Worm (Caenorhabditis elegans) whole organism, L3 larva: Measurements from ENCODE around the gene Y51A2A.12.

Experiments used
- R02D3.7 ChIP-seq: fragments of 150-350 bp; optimal IDR thresholded peaks from 2 replicates; lab custom pipeline; 2014; ENCODE audit warnings: missing biosample characterization, missing genetic modification characterization
- ZK546.5 ChIP-seq: sonication (generic microtip); optimal IDR thresholded peaks from 2 replicates; lab custom pipeline; 2017; ENCODE audit warnings: missing biosample characterization, missing genetic modification characterization
- aly-2 ChIP-seq: fragments of 150-350 bp; optimal IDR thresholded peaks from 2 replicates; lab custom pipeline; 2014; ENCODE audit warnings: missing biosample characterization, missing genetic modification characterization
- ama-1 ChIP-seq: fragments of 150-350 bp; optimal IDR thresholded peaks from 2 replicates; lab custom pipeline; 2018
- ceh-28 ChIP-seq: fragments of 150-350 bp; optimal IDR thresholded peaks from 2 replicates; lab custom pipeline; 2014; ENCODE audit warnings: missing biosample characterization, missing genetic modification reagents, missing genetic modification characterization
- ceh-82 ChIP-seq: fragments of 150-350 bp; optimal IDR thresholded peaks from 2 replicates; lab custom pipeline; 2014; ENCODE audit warnings: missing biosample characterization, missing genetic modification characterization
- ceh-9 ChIP-seq: sonication (generic microtip); optimal IDR thresholded peaks from 2 replicates; lab custom pipeline; 2018; ENCODE audit warnings: missing biosample characterization, missing genetic modification characterization
- daf-12 ChIP-seq: fragments of 150-350 bp; optimal IDR thresholded peaks from 2 replicates; lab custom pipeline; 2014; ENCODE audit warnings: missing biosample characterization, missing genetic modification reagents, missing genetic modification characterization
- egl-27 ChIP-seq: sonication (generic microtip); optimal IDR thresholded peaks from 4 replicates; lab custom pipeline; 2017; ENCODE audit warnings: missing biosample characterization, missing genetic modification reagents, missing genetic modification characterization
- egl-5 ChIP-seq: fragments of 150-350 bp; optimal IDR thresholded peaks from 2 replicates; lab custom pipeline; 2017; ENCODE audit warnings: missing biosample characterization, missing genetic modification reagents, missing genetic modification characterization, inconsistent platforms
- elt-1 ChIP-seq: fragments of 150-350 bp; optimal IDR thresholded peaks from 2 replicates; lab custom pipeline; 2014; ENCODE audit warnings: missing biosample characterization, missing genetic modification characterization
- elt-2 ChIP-seq: sonication (generic microtip); optimal IDR thresholded peaks from 2 replicates; lab custom pipeline; 2016; ENCODE audit warnings: missing genetic modification reagents, mild to moderate bottlenecking, missing genetic modification characterization, missing compliant biosample characterization
- eor-1 ChIP-seq, 2 experiments: fragments of 150-350 bp; optimal IDR thresholded peaks; 2 replicates each; lab custom pipeline; 2014 to 2018; ENCODE audit warnings: missing biosample characterization in 2 of 2, missing genetic modification characterization in 2 of 2
- fkh-10 ChIP-seq: sonication (generic microtip); optimal IDR thresholded peaks from 2 replicates; lab custom pipeline; 2017; ENCODE audit warnings: missing biosample characterization, missing genetic modification reagents, missing genetic modification characterization
- fos-1 ChIP-seq: fragments of 150-350 bp; optimal IDR thresholded peaks from 2 replicates; lab custom pipeline; 2014; ENCODE audit warnings: missing biosample characterization, missing genetic modification characterization
- jun-1 ChIP-seq: fragments of 150-350 bp; optimal IDR thresholded peaks from 2 replicates; lab custom pipeline; 2014; ENCODE audit warnings: missing biosample characterization, missing genetic modification reagents, missing genetic modification characterization
- lin-15B ChIP-seq: fragments of 150-350 bp; optimal IDR thresholded peaks from 2 replicates; lab custom pipeline; 2014; ENCODE audit warnings: missing biosample characterization, missing genetic modification characterization
- lin-39 ChIP-seq: fragments of 150-350 bp; optimal IDR thresholded peaks from 2 replicates; lab custom pipeline; 2018; ENCODE audit warnings: missing biosample characterization, missing genetic modification reagents, missing genetic modification characterization
- lsy-12 ChIP-seq: sonication (generic microtip); optimal IDR thresholded peaks from 2 replicates; lab custom pipeline; 2016; ENCODE audit warnings: mild to moderate bottlenecking, missing genetic modification characterization, missing compliant biosample characterization
- mdl-1 ChIP-seq: fragments of 150-350 bp; optimal IDR thresholded peaks from 2 replicates; lab custom pipeline; 2014; ENCODE audit warnings: missing biosample characterization, missing genetic modification characterization
- mml-1 ChIP-seq: fragments of 150-350 bp; sonication (generic microtip); optimal IDR thresholded peaks from 3 replicates; lab custom pipeline; 2014; ENCODE audit warnings: missing biosample characterization, missing genetic modification characterization
- nfya-1 ChIP-seq: sonication (generic microtip); optimal IDR thresholded peaks from 2 replicates; lab custom pipeline; 2017; ENCODE audit warnings: missing genetic modification characterization, mild to moderate bottlenecking, missing compliant biosample characterization, antibody characterized with exemption, moderate library complexity; ENCODE audit not compliant: insufficient read depth
- nhr-23 ChIP-seq: fragments of 150-350 bp; optimal IDR thresholded peaks from 2 replicates; lab custom pipeline; 2014; ENCODE audit warnings: missing biosample characterization, missing genetic modification reagents, missing genetic modification characterization
- nhr-25 ChIP-seq: sonication (generic microtip); optimal IDR thresholded peaks from 2 replicates; lab custom pipeline; 2017; ENCODE audit warnings: missing biosample characterization, missing genetic modification characterization
- nhr-76 ChIP-seq: fragments of 150-350 bp; sonication (generic microtip); optimal IDR thresholded peaks from 5 replicates; lab custom pipeline; 2014; ENCODE audit warnings: missing biosample characterization, missing genetic modification characterization
- nhr-77 ChIP-seq: fragments of 150-350 bp; optimal IDR thresholded peaks from 2 replicates; lab custom pipeline; 2014; ENCODE audit warnings: missing biosample characterization, missing genetic modification characterization
- pha-4 ChIP-seq: fragments of 150-350 bp; optimal IDR thresholded peaks from 2 replicates; lab custom pipeline; 2014; ENCODE audit warnings: missing biosample characterization, missing genetic modification reagents, missing genetic modification characterization
- pqm-1 ChIP-seq: fragments of 150-350 bp; optimal IDR thresholded peaks from 2 replicates; lab custom pipeline; 2017; ENCODE audit warnings: missing biosample characterization, missing genetic modification characterization, inconsistent platforms
- skn-1 ChIP-seq: fragments of 150-350 bp; optimal IDR thresholded peaks from 2 replicates; lab custom pipeline; 2014; ENCODE audit warnings: missing biosample characterization, missing genetic modification characterization
- snpc-4 ChIP-seq: fragments of 150-350 bp; optimal IDR thresholded peaks from 2 replicates; lab custom pipeline; 2014; ENCODE audit warnings: missing biosample characterization, missing genetic modification characterization
- unc-39 ChIP-seq: sonication (generic microtip); optimal IDR thresholded peaks from 4 replicates; lab custom pipeline; 2017; ENCODE audit warnings: missing biosample characterization, missing genetic modification characterization
- unc-62 ChIP-seq: fragments of 150-350 bp; sonication (generic microtip); optimal IDR thresholded peaks from 4 replicates; lab custom pipeline; 2014; ENCODE audit warnings: missing biosample characterization, missing genetic modification reagents, missing genetic modification characterization
- zag-1 ChIP-seq: fragments of 150-350 bp; optimal IDR thresholded peaks from 2 replicates; lab custom pipeline; 2014; ENCODE audit warnings: missing biosample characterization, missing genetic modification characterization
- ztf-11 ChIP-seq: fragments of 150-350 bp; optimal IDR thresholded peaks from 2 replicates; lab custom pipeline; 2014; ENCODE audit warnings: missing biosample characterization, missing genetic modification characterization
- ztf-4 ChIP-seq: fragments of 150-350 bp; optimal IDR thresholded peaks from 2 replicates; lab custom pipeline; 2014; ENCODE audit warnings: missing biosample characterization, missing genetic modification characterization

Gene Y51A2A.12

ce11 chrV:18269885-18270284, 22.5 kb upstream of the Y51A2A.12 start, which contains the start of gene skr-6:
skr-6 (minus strand) TSS chrV:18269985.
- TF ChIP-seq lin-39 (no peak), lin-15B (tag; lab: Kevin White, UChicago) (no peak), egl-27 (tag; lab: Kevin White, UChicago) (no peak), elt-1 (tag; lab: Kevin White, UChicago) (no peak), daf-12 (tag; lab: Kevin White, UChicago) (no peak), ama-1 (lab: Kevin White, UChicago) (no peak), nhr-23 (tag; lab: Kevin White, UChicago) (no peak), R02D3.7 (tag; lab: Kevin White, UChicago) (no peak), unc-39 (tag; lab: Kevin White, UChicago) (no peak), ztf-11 (tag; lab: Kevin White, UChicago) (no peak), mml-1 (tag; lab: Kevin White, UChicago) (no peak)

- TF ChIP-seq nhr-77 (tag; lab: Kevin White, UChicago) (no peak), unc-62 (GFP tag; lab: Kevin White, UChicago) (no peak), fkh-10 (GFP tag; lab: Kevin White, UChicago) (no peak), nhr-25 (tag; lab: Kevin White, UChicago) (no peak), ceh-82 (tag; lab: Kevin White, UChicago) (no peak), R02D3.7 (tag; lab: Kevin White, UChicago) (no peak), nhr-23 (tag; lab: Kevin White, UChicago) (no peak), fos-1 (no peak), egl-5 (tag; lab: Kevin White, UChicago) (no peak), ztf-4 (tag; lab: Kevin White, UChicago) (no peak), daf-12 (tag; lab: Kevin White, UChicago) (no peak), lin-39 (no peak), ceh-28 (no peak), pha-4 (no peak), eor-1 (tag; optimal IDR thresholded peaks at IDR 0.05; lab: Kevin White, UChicago) (no peak), elt-2 (tag; lab: Kevin White, UChicago) (no peak), skn-1 (tag; lab: Kevin White, UChicago) (no peak), mml-1 (tag; lab: Kevin White, UChicago) (no peak)
Observed at ce11 chrV:18270403-18270802, 22.0 kb upstream of the Y51A2A.12 start, which contains the start of gene Y37H2C.4. Y37H2C.4 (plus strand) TSS chrV:18270703.

- TF ChIP-seq mdl-1 (no peak), egl-27 (tag; lab: Kevin White, UChicago) (no peak), elt-1 (tag; lab: Kevin White, UChicago) (no peak), ZK546.5 (no peak), R02D3.7 (tag; lab: Kevin White, UChicago) (no peak), pqm-1 (tag; lab: Kevin White, UChicago) (no peak), ceh-82 (tag; lab: Kevin White, UChicago) (no peak), zag-1 (tag; lab: Kevin White, UChicago) (no peak), fos-1 (no peak), eor-1 (tag; optimal IDR thresholded peaks at IDR 0.05; lab: Kevin White, UChicago) (no peak)
- TF ChIP-seq, all 47 proteins: peak for 0
Observed at ce11 chrV:18280778-18281177, 11.6 kb upstream of the Y51A2A.12 start, which contains the start of gene Y51A2A.16. Y51A2A.16 (minus strand) TSS chrV:18280878.

- no peak for TF ChIP-seq jun-1 (tag; lab: Kevin White, UChicago)
- no peak for TF ChIP-seq nhr-77 (tag; lab: Kevin White, UChicago)
Observed at ce11 chrV:18282597-18282996, 9.8 kb upstream of the Y51A2A.12 start, which contains the start of gene clec-247. clec-247 (plus strand) TSS chrV:18282897.

ce11 chrV:18290642-18291041, 1.8 kb upstream of the Y51A2A.12 start, which contains the start of gene Y51A2A.4:
Y51A2A.4 (plus strand) TSS chrV:18290942.
- no peak for TF ChIP-seq mdl-1
- no peak for TF ChIP-seq ceh-9 (tag; lab: Kevin White, UChicago)
- TF ChIP-seq lin-39, result no peak
- TF ChIP-seq lsy-12 (tag; lab: Kevin White, UChicago), result no peak
- no peak for TF ChIP-seq ztf-4 (tag; lab: Kevin White, UChicago)
- no peak for TF ChIP-seq snpc-4
- no peak for TF ChIP-seq nhr-76 (tag; lab: Kevin White, UChicago)
- TF ChIP-seq nfya-1 (tag; lab: Kevin White, UChicago), result no peak
- TF ChIP-seq nhr-23 (tag; lab: Kevin White, UChicago), result no peak
- no peak for TF ChIP-seq ceh-28
- TF ChIP-seq aly-2, result no peak
- no peak for TF ChIP-seq jun-1 (tag; lab: Kevin White, UChicago)
